Worm (Caenorhabditis elegans) whole organism, young adult: ENCODE data around the gene F11C7.7.

Source experiments
- B0019.2 ChIP-seq: fragments of 200-800 bp; sonication (Bioruptor generic); conservative IDR thresholded peaks from 2 replicates; pipeline ENCODE4 v1.3.6; 2022; ENCODE audit warnings: missing genetic modification reagents, missing genetic modification characterization, missing compliant biosample characterization
- B0035.1 ChIP-seq: sonication (generic microtip); optimal IDR thresholded peaks from 2 replicates; lab custom pipeline; 2016; ENCODE audit warnings: missing genetic modification characterization, mild to moderate bottlenecking, missing compliant biosample characterization, missing genotype, missing genetic modification reagents
- F33H1.4 ChIP-seq: fragments of 200-800 bp; sonication (Bioruptor generic); IDR thresholded peaks from 2 replicates; pipeline ENCODE4 v1.3.6; 2022; ENCODE audit warnings: missing genetic modification reagents, missing genetic modification characterization, missing compliant biosample characterization
- F39B2.1 ChIP-seq: fragments of 200-800 bp; sonication (Bioruptor generic); IDR thresholded peaks from 2 replicates; pipeline ENCODE4 v1.3.6; 2022; ENCODE audit warnings: missing genetic modification reagents, missing genetic modification characterization, missing compliant biosample characterization
- Y56A3A.18 ChIP-seq: fragments of 200-800 bp; sonication (Bioruptor generic); IDR thresholded peaks from 2 replicates; pipeline ENCODE4 v1.3.6; 2022; ENCODE audit warnings: missing genetic modification reagents, missing genetic modification characterization, missing compliant biosample characterization
- Y67H2A.10 ChIP-seq: fragments of 200-800 bp; sonication (Bioruptor generic); conservative IDR thresholded peaks from 2 replicates; pipeline ENCODE4 v1.3.6; 2022; ENCODE audit warnings: missing genetic modification reagents, missing genetic modification characterization, missing compliant biosample characterization
- Y79H2A.3 ChIP-seq: fragments of 200-800 bp; sonication (Bioruptor generic); conservative IDR thresholded peaks from 2 replicates; pipeline ENCODE4 v1.3.6; 2022; ENCODE audit warnings: missing genetic modification reagents, missing genetic modification characterization, missing compliant biosample characterization
- ZK185.1 ChIP-seq: sonication (generic microtip); optimal IDR thresholded peaks from 2 replicates; lab custom pipeline; 2016; ENCODE audit warnings: mild to moderate bottlenecking, missing genetic modification characterization, missing compliant biosample characterization; ENCODE audit not compliant: poor library complexity, severe bottlenecking
- aptf-3 ChIP-seq: fragments of 200-800 bp; sonication (Bioruptor generic); IDR thresholded peaks from 2 replicates; pipeline ENCODE4 v1.3.6; 2022; ENCODE audit warnings: missing genetic modification characterization, missing compliant biosample characterization
- attf-3 ChIP-seq: fragments of 200-800 bp; sonication (Bioruptor generic); conservative IDR thresholded peaks from 2 replicates; pipeline ENCODE4 v1.3.6; 2022; ENCODE audit warnings: missing genetic modification reagents, missing genetic modification characterization, missing compliant biosample characterization
- attf-5 ChIP-seq: fragments of 200-800 bp; sonication (Bioruptor generic); optimal IDR thresholded peaks from 2 replicates; lab custom pipeline; 2018; ENCODE audit warnings: mild to moderate bottlenecking, missing genetic modification characterization, missing compliant biosample characterization
- bed-1 ChIP-seq: fragments of 200-800 bp; sonication (Bioruptor generic); IDR thresholded peaks from 2 replicates; pipeline ENCODE4 v1.3.6; 2022; ENCODE audit warnings: missing genetic modification reagents, missing genetic modification characterization, missing compliant biosample characterization
- chd-7 ChIP-seq: sonication (generic microtip); optimal IDR thresholded peaks from 2 replicates; lab custom pipeline; 2016; ENCODE audit warnings: mild to moderate bottlenecking, missing genetic modification characterization, moderate library complexity, missing compliant biosample characterization
- dox-1 ChIP-seq: fragments of 200-800 bp; sonication (Bioruptor generic); IDR thresholded peaks from 2 replicates; pipeline ENCODE4 v1.3.6; 2022; ENCODE audit warnings: missing genetic modification reagents, missing genetic modification characterization, missing compliant biosample characterization
- dpff-1 ChIP-seq: sonication (generic microtip); optimal IDR thresholded peaks from 2 replicates; lab custom pipeline; 2017; ENCODE audit warnings: mild to moderate bottlenecking, missing genetic modification characterization, missing compliant biosample characterization
- egrh-3 ChIP-seq: fragments of 200-800 bp; sonication (Bioruptor generic); IDR thresholded peaks from 2 replicates; pipeline ENCODE4 v1.3.6; 2022; ENCODE audit warnings: missing genetic modification reagents, missing genetic modification characterization, missing compliant biosample characterization
- fkh-3 ChIP-seq: sonication (generic microtip); optimal IDR thresholded peaks from 2 replicates; lab custom pipeline; 2016; ENCODE audit warnings: mild to moderate bottlenecking, missing genetic modification characterization, missing compliant biosample characterization
- hmg-1.2 ChIP-seq: fragments of 200-800 bp; sonication (Bioruptor generic); IDR thresholded peaks from 2 replicates; pipeline ENCODE4 v1.3.6; 2022; ENCODE audit warnings: missing genetic modification reagents, missing genetic modification characterization, missing compliant biosample characterization
- hrde-1 ChIP-seq: sonication (generic microtip); optimal IDR thresholded peaks from 2 replicates; lab custom pipeline; 2016; ENCODE audit warnings: missing genetic modification characterization, mild to moderate bottlenecking, missing compliant biosample characterization, moderate library complexity, missing genotype, missing genetic modification reagents, borderline replicate concordance
- lag-1 ChIP-seq: fragments of 200-800 bp; sonication (Bioruptor generic); IDR thresholded peaks from 2 replicates; pipeline ENCODE4 v1.3.6; 2022; ENCODE audit warnings: missing genetic modification reagents, missing genetic modification characterization, missing compliant biosample characterization
- let-607 ChIP-seq, 2 experiments: fragments of 200-800 bp in 1 of 2; sonication (Bioruptor generic) in 1 of 2; sonication (generic microtip) in 1 of 2; optimal IDR thresholded peaks; 2 replicates each; lab custom pipeline; 2016 to 2018; ENCODE audit warnings: mild to moderate bottlenecking in 2 of 2, missing compliant biosample characterization in 2 of 2, missing genetic modification characterization in 2 of 2, moderate library complexity in 2 of 2, missing genotype in 1 of 2
- lin-54 ChIP-seq: fragments of 200-800 bp; sonication (Bioruptor generic); optimal IDR thresholded peaks from 2 replicates; lab custom pipeline; 2018; ENCODE audit warnings: mild to moderate bottlenecking, missing genetic modification characterization, missing compliant biosample characterization
- lsl-1 ChIP-seq: fragments of 200-800 bp; sonication (Bioruptor generic); optimal IDR thresholded peaks from 2 replicates; lab custom pipeline; 2018; ENCODE audit warnings: mild to moderate bottlenecking, missing genetic modification characterization, moderate library complexity, missing compliant biosample characterization
- madf-6 ChIP-seq: fragments of 200-800 bp; sonication (Bioruptor generic); IDR thresholded peaks from 2 replicates; pipeline ENCODE4 v1.3.6; 2022; ENCODE audit warnings: missing genetic modification reagents, missing genetic modification characterization, missing compliant biosample characterization
- madf-8 ChIP-seq: fragments of 200-800 bp; sonication (Bioruptor generic); conservative IDR thresholded peaks from 2 replicates; pipeline ENCODE4 v1.3.6; 2022; ENCODE audit warnings: missing genetic modification reagents, missing genetic modification characterization, missing compliant biosample characterization
- mcd-1 ChIP-seq: fragments of 200-800 bp; sonication (Bioruptor generic); IDR thresholded peaks from 2 replicates; pipeline ENCODE4 v1.3.6; 2022; ENCODE audit warnings: missing genetic modification reagents, missing genetic modification characterization, missing compliant biosample characterization
- mes-4 ChIP-seq: sonication (generic microtip); optimal IDR thresholded peaks from 2 replicates; lab custom pipeline; 2016; ENCODE audit warnings: missing genotype, missing genetic modification characterization, missing compliant biosample characterization
- nfya-1 ChIP-seq: sonication (generic microtip); optimal IDR thresholded peaks from 2 replicates; lab custom pipeline; 2017; ENCODE audit warnings: antibody characterized with exemption, missing compliant biosample characterization, missing genetic modification characterization, borderline replicate concordance; ENCODE audit not compliant: insufficient read depth
- nhr-120 ChIP-seq: fragments of 200-800 bp; sonication (Bioruptor generic); IDR thresholded peaks from 2 replicates; pipeline ENCODE4 v1.3.6; 2022; ENCODE audit warnings: missing genetic modification characterization, missing compliant biosample characterization
- nhr-179 ChIP-seq: sonication (generic microtip); optimal IDR thresholded peaks from 2 replicates; lab custom pipeline; 2016; ENCODE audit warnings: mild to moderate bottlenecking, missing genetic modification characterization, missing compliant biosample characterization
- nhr-27 ChIP-seq: fragments of 200-800 bp; sonication (Bioruptor generic); optimal IDR thresholded peaks from 2 replicates; lab custom pipeline; 2018; ENCODE audit warnings: mild to moderate bottlenecking, missing genetic modification characterization, moderate library complexity, missing compliant biosample characterization
- nhr-90 ChIP-seq: sonication (generic microtip); optimal IDR thresholded peaks from 2 replicates; lab custom pipeline; 2016; ENCODE audit warnings: missing genotype, mild to moderate bottlenecking, missing genetic modification characterization, missing compliant biosample characterization
- repo-1 ChIP-seq: sonication (generic microtip); optimal IDR thresholded peaks from 2 replicates; lab custom pipeline; 2017; ENCODE audit warnings: mild to moderate bottlenecking, missing genetic modification characterization, missing compliant biosample characterization
- tbp1 ChIP-seq: fragments of 200-800 bp; sonication (Bioruptor generic); optimal IDR thresholded peaks from 2 replicates; lab custom pipeline; 2018; ENCODE audit warnings: mild to moderate bottlenecking, missing genetic modification characterization, missing compliant biosample characterization
- tbx-9 ChIP-seq: sonication (generic microtip); optimal IDR thresholded peaks from 2 replicates; lab custom pipeline; 2016; ENCODE audit warnings: borderline replicate concordance, missing genetic modification characterization, inconsistent platforms, missing compliant biosample characterization
- xnd-1 ChIP-seq: sonication (generic microtip); optimal IDR thresholded peaks from 2 replicates; lab custom pipeline; 2016; ENCODE audit warnings: missing genotype, missing genetic modification reagents, missing genetic modification characterization, missing compliant biosample characterization
- zfh-2 ChIP-seq: fragments of 200-800 bp; sonication (Bioruptor generic); conservative IDR thresholded peaks from 2 replicates; pipeline ENCODE4 v1.3.6; 2022; ENCODE audit warnings: missing genetic modification reagents, missing genetic modification characterization, missing compliant biosample characterization
- ztf-25 ChIP-seq: fragments of 200-800 bp; sonication (Bioruptor generic); IDR thresholded peaks from 2 replicates; pipeline ENCODE4 v1.3.6; 2022; ENCODE audit warnings: missing genetic modification reagents, missing genetic modification characterization, missing compliant biosample characterization
- ztf-3 ChIP-seq: fragments of 200-800 bp; sonication (Bioruptor generic); optimal IDR thresholded peaks from 2 replicates; lab custom pipeline; 2018; ENCODE audit warnings: mild to moderate bottlenecking, missing genetic modification characterization, missing compliant biosample characterization

F11C7.7 gene

ce11 chrX:17352098-17352497, 46.3 kb upstream of the F11C7.7 start (continued):
- TF ChIP-seq F33H1.4 (GFP tag; lab: Robert Waterston, UW) (no peak), ZK185.1 (tag; lab: Kevin White, UChicago) (no peak), tbx-9 (no peak), B0019.2 (no peak), attf-3 (no peak), nhr-120 (no peak), lag-1 (GFP tag; lab: Robert Waterston, UW) (no peak)

DNA sequence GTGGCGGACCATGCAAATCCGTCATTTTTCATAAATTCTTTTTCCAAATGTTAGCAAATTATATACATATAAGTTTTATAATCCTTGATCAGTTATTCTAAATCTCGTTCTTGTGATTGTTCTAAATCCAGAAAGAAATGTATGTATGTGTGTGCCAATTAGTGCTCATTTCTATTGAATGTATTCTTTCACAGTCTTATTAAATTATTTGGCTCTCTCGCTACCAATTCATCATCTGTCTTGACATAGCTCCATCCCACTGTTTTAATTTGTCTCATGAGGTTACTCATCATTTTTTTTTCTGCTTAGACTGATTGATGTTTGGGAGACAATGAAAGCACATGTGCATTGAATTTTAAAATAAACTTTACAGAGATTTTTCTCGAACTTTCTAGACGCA, 42.9 kb upstream of the F11C7.7 start:
- no peak for TF ChIP-seq F39B2.1 (GFP tag; lab: Robert Waterston, UW)
- TF ChIP-seq hmg-1.2 (GFP tag; lab: Robert Waterston, UW) = no peak
- TF ChIP-seq tbp1 (GFP tag; lab: Kevin White, UChicago) = no peak
- TF ChIP-seq zfh-2 (GFP tag; lab: Robert Waterston, UW) = no peak
- TF ChIP-seq chd-7 (tag; lab: Kevin White, UChicago) = no peak
- TF ChIP-seq nhr-90 = no peak
- no peak for TF ChIP-seq nhr-120
- no peak for TF ChIP-seq xnd-1 (tag; lab: Kevin White, UChicago)
- no peak for TF ChIP-seq Y67H2A.10 (GFP tag; lab: Robert Waterston, UW)
- no peak for TF ChIP-seq nhr-179 (tag; lab: Kevin White, UChicago)
- no peak for TF ChIP-seq aptf-3 (GFP tag; lab: Robert Waterston, UW)
- TF ChIP-seq mcd-1 (GFP tag; lab: Robert Waterston, UW) = no peak
- TF ChIP-seq Y79H2A.3 = no peak
- TF ChIP-seq, all 124 proteins: peak for 0

- TF ChIP-seq lsl-1 = no peak
Observed at ce11 chrX:17356748-17357147, 41.6 kb upstream of the F11C7.7 start.

ce11 chrX:17359452-17359851, 38.9 kb upstream of the F11C7.7 start, which contains the start of gene npr-36:
TSS of gene npr-36 (plus strand) at chrX:17359752.
- TF ChIP-seq mes-4 (no peak), repo-1 (tag; lab: Kevin White, UChicago) (no peak), F33H1.4 (GFP tag; lab: Robert Waterston, UW) (no peak), Y56A3A.18 (GFP tag; lab: Robert Waterston, UW) (no peak), bed-1 (GFP tag; lab: Robert Waterston, UW) (no peak), nhr-27 (tag; lab: Kevin White, UChicago) (no peak), ztf-3 (GFP tag; lab: Kevin White, UChicago) (no peak), madf-6 (no peak), nfya-1 (tag; lab: Kevin White, UChicago) (no peak), madf-8 (GFP tag; lab: Robert Waterston, UW) (no peak), let-607 (tag; optimal IDR thresholded peaks at IDR 0.05; lab: Kevin White, UChicago) (no peak), ztf-25 (no peak), B0035.1 (tag; lab: Kevin White, UChicago) (no peak), egrh-3 (GFP tag; lab: Robert Waterston, UW) (no peak), lin-54 (GFP tag; lab: Kevin White, UChicago) (no peak), attf-5 (GFP tag; lab: Kevin White, UChicago) (no peak), dox-1 (GFP tag; lab: Robert Waterston, UW) (no peak), hrde-1 (no peak), fkh-3 (tag; lab: Kevin White, UChicago) (no peak), dpff-1 (no peak)
